Worm (Caenorhabditis elegans) whole organism, L4 larva: Measurements from ENCODE around the gene tbx-11.

ENCODE experiments used
- D1046.2 ChIP-seq: fragments of 200-800 bp; sonication (Bioruptor generic); IDR thresholded peaks from 2 replicates; pipeline ENCODE4 v1.3.6; 2022; ENCODE audit warnings: missing genetic modification characterization, missing compliant biosample characterization
- Y48G9A.11 ChIP-seq: fragments of 200-800 bp; sonication (Bioruptor generic); IDR thresholded peaks from 2 replicates; pipeline ENCODE4 v1.3.6; 2022; ENCODE audit warnings: missing genetic modification reagents, missing genetic modification characterization, missing compliant biosample characterization
- Y5F2A.4 ChIP-seq: fragments of 200-800 bp; sonication (Bioruptor generic); optimal IDR thresholded peaks from 2 replicates; lab custom pipeline; 2018; ENCODE audit warnings: mild to moderate bottlenecking, missing genetic modification characterization, missing compliant biosample characterization
- aha-1 ChIP-seq: fragments of 150-350 bp; peaks from one replicate; lab custom pipeline; 2014; ENCODE audit warnings: missing biosample characterization, missing genetic modification characterization
- ceh-20 ChIP-seq: fragments of 200-800 bp; sonication (Bioruptor generic); IDR thresholded peaks from 2 replicates; pipeline ENCODE4 v1.3.6; 2022; ENCODE audit warnings: missing genetic modification reagents, missing genetic modification characterization, missing compliant biosample characterization
- ceh-44 ChIP-seq: fragments of 200-800 bp; sonication (Bioruptor generic); IDR thresholded peaks from 2 replicates; pipeline ENCODE4 v1.3.6; 2022; ENCODE audit warnings: missing genetic modification reagents, missing genetic modification characterization, missing compliant biosample characterization
- ceh-62 ChIP-seq: sonication (generic microtip); optimal IDR thresholded peaks from 2 replicates; lab custom pipeline; 2017; ENCODE audit warnings: missing biosample characterization, missing genetic modification characterization
- ctbp-1 ChIP-seq: fragments of 200-800 bp; sonication (Bioruptor generic); IDR thresholded peaks from 2 replicates; pipeline ENCODE4 v1.3.6; 2022; ENCODE audit warnings: missing genetic modification reagents, missing genetic modification characterization, missing compliant biosample characterization
- daf-12 ChIP-seq: fragments of 150-350 bp; optimal IDR thresholded peaks from 2 replicates; lab custom pipeline; 2014; ENCODE audit warnings: missing biosample characterization, missing genetic modification reagents, missing genetic modification characterization
- dmd-6 ChIP-seq: fragments of 200-800 bp; sonication (Bioruptor generic); IDR thresholded peaks from 2 replicates; pipeline ENCODE4 v1.3.6; 2022; ENCODE audit warnings: missing genetic modification reagents, missing genetic modification characterization, missing compliant biosample characterization
- dpl-1 ChIP-seq: fragments of 150-350 bp; optimal IDR thresholded peaks from 2 replicates; lab custom pipeline; 2014; ENCODE audit warnings: missing biosample characterization, missing genetic modification reagents, missing genetic modification characterization
- egl-43 ChIP-seq: fragments of 200-800 bp; sonication (Bioruptor generic); IDR thresholded peaks from 2 replicates; pipeline ENCODE4 v1.3.6; 2022; ENCODE audit warnings: missing genetic modification reagents, missing genetic modification characterization, missing compliant biosample characterization
- gei-8 ChIP-seq: fragments of 200-800 bp; sonication (Bioruptor generic); optimal IDR thresholded peaks from 2 replicates; lab custom pipeline; 2018; ENCODE audit warnings: mild to moderate bottlenecking, missing genetic modification characterization, missing compliant biosample characterization
- hlh-11 ChIP-seq: fragments of 200-800 bp; sonication (Bioruptor generic); optimal IDR thresholded peaks from 2 replicates; lab custom pipeline; 2018; ENCODE audit warnings: mild to moderate bottlenecking, missing genetic modification characterization, missing compliant biosample characterization
- hmg-1.1 ChIP-seq: fragments of 200-800 bp; sonication (Bioruptor generic); IDR thresholded peaks from 2 replicates; pipeline ENCODE4 v1.3.6; 2022; ENCODE audit warnings: missing genetic modification reagents, missing genetic modification characterization, missing compliant biosample characterization
- lin-38 ChIP-seq: fragments of 200-800 bp; sonication (Bioruptor generic); IDR thresholded peaks from 2 replicates; pipeline ENCODE4 v1.3.6; 2022; ENCODE audit warnings: missing genetic modification reagents, missing genetic modification characterization, missing compliant biosample characterization
- lsy-2 ChIP-seq, 2 experiments: fragments of 150-350 bp in 1 of 2; sonication (generic microtip) in 1 of 2; optimal IDR thresholded peaks; 2 replicates each; lab custom pipeline; 2014 to 2017; ENCODE audit warnings: missing biosample characterization in 2 of 2, missing genetic modification characterization in 2 of 2
- mes-2 ChIP-seq: sonication (generic microtip); optimal IDR thresholded peaks from 2 replicates; lab custom pipeline; 2016; ENCODE audit warnings: missing genotype, mild to moderate bottlenecking, missing genetic modification characterization, missing compliant biosample characterization; ENCODE audit not compliant: poor library complexity, severe bottlenecking
- nhr-102 ChIP-seq: sonication (generic microtip); optimal IDR thresholded peaks from 2 replicates; lab custom pipeline; 2016; ENCODE audit warnings: mild to moderate bottlenecking, missing genetic modification characterization, moderate library complexity, missing compliant biosample characterization
- nhr-28 ChIP-seq: fragments of 150-350 bp; optimal IDR thresholded peaks from 2 replicates; lab custom pipeline; 2014; ENCODE audit warnings: missing biosample characterization, missing genetic modification characterization
- nhr-48 ChIP-seq: sonication (generic microtip); optimal IDR thresholded peaks from 2 replicates; lab custom pipeline; 2016; ENCODE audit warnings: mild to moderate bottlenecking, missing genetic modification characterization, missing compliant biosample characterization
- rbr-2 ChIP-seq: sonication (generic microtip); optimal IDR thresholded peaks from 2 replicates; lab custom pipeline; 2016; ENCODE audit warnings: missing genotype, missing genetic modification characterization, missing compliant biosample characterization
- snpc-4 ChIP-seq: fragments of 150-350 bp; optimal IDR thresholded peaks from 2 replicates; lab custom pipeline; 2014; ENCODE audit warnings: missing biosample characterization, missing genetic modification characterization
- unc-62 ChIP-seq, 3 experiments: fragments of 150-350 bp in 1 of 3; sonication (generic microtip); optimal IDR thresholded peaks in 2 of 3; peaks in 1 of 3; 1 replicate in 1 of 3; 2 replicates in 2 of 3; lab custom pipeline; 2014 to 2017; ENCODE audit warnings: missing biosample characterization in 3 of 3, missing genetic modification characterization in 3 of 3, missing genetic modification reagents in 3 of 3, missing genotype in 1 of 3
- vab-7 ChIP-seq: fragments of 200-800 bp; sonication (Bioruptor generic); IDR thresholded peaks from 2 replicates; pipeline ENCODE4 v1.3.6; 2022; ENCODE audit warnings: missing genetic modification reagents, missing genetic modification characterization, missing compliant biosample characterization
- zip-2 ChIP-seq: fragments of 150-350 bp; optimal IDR thresholded peaks from 2 replicates; lab custom pipeline; 2014; ENCODE audit warnings: missing biosample characterization, missing genetic modification characterization
- ztf-11 ChIP-seq: fragments of 150-350 bp; optimal IDR thresholded peaks from 2 replicates; lab custom pipeline; 2014; ENCODE audit warnings: missing biosample characterization, missing genetic modification characterization

The tbx-11 gene

ce11 chrIII:6019512-6020209, 27.1 kb downstream of the tbx-11 start, which contains the start of the genes npp-10 and cyk-3 (continued):
- TF ChIP-seq daf-12 = no peak
- no peak for TF ChIP-seq hlh-11
- no peak for TF ChIP-seq nhr-102 (tag; lab: Kevin White, UChicago)
- TF ChIP-seq nhr-28 (tag; lab: Kevin White, UChicago) = no peak
- TF ChIP-seq ceh-62 = no peak
- TF ChIP-seq lin-38 (GFP tag; lab: Robert Waterston, UW) = peak; percentile 94
- TF ChIP-seq dmd-6 = no peak

- TF ChIP-seq vab-7 (GFP tag; lab: Robert Waterston, UW) (peak; percentile 46), hmg-1.1 (GFP tag; lab: Robert Waterston, UW) (peak; percentile 51; the same call in 1 of the 2 replicates), egl-43 (0 out of 2 replicates have a peak, but pooled peaks have one; percentile 51), mes-2 (tag; lab: Kevin White, UChicago) (peak; percentile 16), ceh-20 (GFP tag; lab: Robert Waterston, UW) (peak; percentile 15; the same call in 1 of the 2 replicates), lin-38 (GFP tag; lab: Robert Waterston, UW) (peak; percentile 52; the same call in 1 of the 2 replicates), Y48G9A.11 (GFP tag; lab: Robert Waterston, UW) (peak; percentile 77; the same call in 1 of the 2 replicates), ctbp-1 (0 out of 2 replicates have a peak, but pooled peaks have one; percentile 16), ceh-44 (GFP tag; lab: Robert Waterston, UW) (peak; percentile 31; the same call in 1 of the 2 replicates)
Observed at ce11 chrIII:6013027-6013426, 33.8 kb downstream of the tbx-11 start.

ce11 chrIII:6011310-6011709, 35.5 kb downstream of the tbx-11 start:
- TF ChIP-seq gei-8 (GFP tag; lab: Kevin White, UChicago) = no peak
- peak in 1 of 2 experiments; percentile 91 for TF ChIP-seq unc-62 (GFP tag; optimal IDR thresholded peaks at IDR 0.05 in 1 of 2; lab: Kevin White, UChicago)
- TF ChIP-seq unc-62 (tag; optimal IDR thresholded peaks at IDR 0.05; lab: Kevin White, UChicago) = no peak

- TF ChIP-seq lsy-2 (tag; optimal IDR thresholded peaks at IDR 0.05; lab: Kevin White, UChicago) = peak in 1 of 2 experiments; percentile 92
- peak; percentile 82 for TF ChIP-seq dpl-1 (GFP tag; lab: Kevin White, UChicago)
- TF ChIP-seq D1046.2 (GFP tag; lab: Robert Waterston, UW) = no peak
- no peak for TF ChIP-seq zip-2 (tag; lab: Kevin White, UChicago)
- TF ChIP-seq rbr-2 (tag; lab: Kevin White, UChicago) = peak; percentile 3
- peak; percentile 77 for TF ChIP-seq lin-38 (GFP tag; lab: Robert Waterston, UW)
- TF ChIP-seq, all 104 proteins: peak for 4
Observed at ce11 chrIII:6008989-6009610, 37.7 kb downstream of the tbx-11 start, which contains the start of the genes gcna-1 and eftu-2. gcna-1 (minus strand) TSS chrIII:6009084. eftu-2 (plus strand) TSS chrIII:6009560.

- no peak for TF ChIP-seq nhr-48 (tag; lab: Kevin White, UChicago)
- TF ChIP-seq dmd-6 = peak; percentile 9; the same call in 1 of the 2 replicates
- TF ChIP-seq, all 104 proteins: peak for 1
Observed at ce11 chrIII:6006453-6006852, 40.3 kb downstream of the tbx-11 start.

- TF ChIP-seq aha-1 (tag; lab: Kevin White, UChicago) (peak; percentile 96), Y5F2A.4 (GFP tag; lab: Kevin White, UChicago) (no peak), ztf-11 (tag; lab: Kevin White, UChicago) (no peak), snpc-4 (tag; lab: Kevin White, UChicago) (no peak), unc-62 (GFP tag; optimal IDR thresholded peaks at IDR 0.05 in 1 of 2; lab: Kevin White, UChicago) (peak in 1 of 2 experiments; percentile 39), unc-62 (tag; optimal IDR thresholded peaks at IDR 0.05; lab: Kevin White, UChicago) (no peak)
Observed at ce11 chrIII:6002024-6002423, 44.8 kb downstream of the tbx-11 start.
